Fruit fly (Drosophila melanogaster) whole organism, embryonic: ENCODE results near the gene CG6961.

Source experiments
- Antp ChIP-seq: fragments of 200-800 bp; sonication (Bioruptor generic); optimal IDR thresholded peaks from 3 replicates; lab custom pipeline; 2016; ENCODE audit warnings: missing biosample characterization, missing genetic modification characterization
- Atf3 ChIP-seq: fragments of 200-800 bp; sonication (Bioruptor generic); optimal IDR thresholded peaks from 3 replicates; lab custom pipeline; 2016; ENCODE audit warnings: missing biosample characterization, missing genetic modification characterization
- CG10366 ChIP-seq: fragments of 200-800 bp; sonication (Bioruptor generic); IDR thresholded peaks from 2 replicates; pipeline ENCODE4 v1.3.6; 2022; ENCODE audit warnings: missing biosample characterization, missing genetic modification characterization
- CG11247 ChIP-seq: fragments of 200-800 bp; sonication (Bioruptor generic); IDR thresholded peaks from 2 replicates; pipeline ENCODE4 v1.3.6; 2022; ENCODE audit warnings: missing biosample characterization, missing genetic modification characterization
- CG15479 ChIP-seq: fragments of 200-800 bp; sonication (Bioruptor generic); optimal IDR thresholded peaks from 3 replicates; lab custom pipeline; 2019; ENCODE audit warnings: missing biosample characterization, mild to moderate bottlenecking, missing genetic modification characterization, moderate library complexity
- CG15601 ChIP-seq: fragments of 200-800 bp; sonication (Bioruptor generic); optimal IDR thresholded peaks from 3 replicates; lab custom pipeline; 2019; ENCODE audit warnings: missing biosample characterization, mild to moderate bottlenecking, missing genetic modification characterization, moderate library complexity
- CG15696 ChIP-seq: fragments of 200-800 bp; sonication (Bioruptor generic); optimal IDR thresholded peaks from 2 replicates; lab custom pipeline; 2019; ENCODE audit warnings: missing biosample characterization, mild to moderate bottlenecking, missing genetic modification characterization, moderate library complexity
- CG1647 ChIP-seq: fragments of 200-800 bp; sonication (Bioruptor generic); optimal IDR thresholded peaks from 3 replicates; lab custom pipeline; 2016; ENCODE audit warnings: missing biosample characterization, missing genetic modification characterization
- CG2120 ChIP-seq: fragments of 200-800 bp; sonication (Bioruptor generic); optimal IDR thresholded peaks from 3 replicates; lab custom pipeline; 2016; ENCODE audit warnings: missing biosample characterization, missing genetic modification characterization
- CG2129 ChIP-seq: fragments of 200-800 bp; sonication (Bioruptor generic); IDR thresholded peaks from 2 replicates; pipeline ENCODE4 v1.3.6; 2022; ENCODE audit warnings: missing biosample characterization, missing genetic modification characterization; ENCODE audit not compliant: partially characterized antibody
- CG2889 ChIP-seq: fragments of 200-800 bp; sonication (Bioruptor generic); IDR thresholded peaks from 3 replicates; pipeline ENCODE4 v1.3.6; 2022; ENCODE audit warnings: missing biosample characterization, missing genetic modification characterization
- CG3281 ChIP-seq: fragments of 200-800 bp; sonication (Bioruptor generic); optimal IDR thresholded peaks from 3 replicates; lab custom pipeline; 2017; ENCODE audit warnings: missing biosample characterization, mild to moderate bottlenecking, missing genetic modification characterization
- CG3847 ChIP-seq: fragments of 200-800 bp; sonication (Bioruptor generic); IDR thresholded peaks from 2 replicates; pipeline ENCODE4 v1.3.6; 2022; ENCODE audit warnings: missing biosample characterization, missing genetic modification characterization
- CG4282 ChIP-seq: fragments of 200-800 bp; sonication (Bioruptor generic); optimal IDR thresholded peaks from 2 replicates; lab custom pipeline; 2016; ENCODE audit warnings: missing biosample characterization, missing genetic modification characterization
- CG4404 ChIP-seq: fragments of 200-800 bp; sonication (Bioruptor generic); IDR thresholded peaks from 2 replicates; pipeline ENCODE4 v1.3.6; 2022; ENCODE audit warnings: missing biosample characterization, missing genetic modification characterization
- CG4854 ChIP-seq: fragments of 200-800 bp; sonication (Bioruptor generic); optimal IDR thresholded peaks from 2 replicates; lab custom pipeline; 2016; ENCODE audit warnings: missing biosample characterization, missing genetic modification characterization, inconsistent platforms
- CG8089 ChIP-seq: fragments of 200-800 bp; sonication (Bioruptor generic); optimal IDR thresholded peaks from 3 replicates; lab custom pipeline; 2016; ENCODE audit warnings: missing biosample characterization, missing genetic modification characterization
- CG8765 ChIP-seq: fragments of 200-800 bp; sonication (Bioruptor generic); IDR thresholded peaks from 2 replicates; pipeline ENCODE4 v1.3.6; 2022; ENCODE audit warnings: missing biosample characterization, missing genetic modification characterization
- CG8944 ChIP-seq: fragments of 200-800 bp; sonication (Bioruptor generic); optimal IDR thresholded peaks from 3 replicates; lab custom pipeline; 2016; ENCODE audit warnings: missing biosample characterization, missing genetic modification characterization
- CG9797 ChIP-seq: fragments of 200-800 bp; sonication (Bioruptor generic); optimal IDR thresholded peaks from 3 replicates; lab custom pipeline; 2018; ENCODE audit warnings: missing biosample characterization, mild to moderate bottlenecking, missing genetic modification characterization
- Chrac-16 ChIP-seq: fragments of 200-800 bp; sonication (Bioruptor generic); optimal IDR thresholded peaks from 3 replicates; lab custom pipeline; 2016; ENCODE audit warnings: missing biosample characterization, missing genetic modification characterization
- CoRest ChIP-seq: fragments of 200-800 bp; sonication (Bioruptor generic); optimal IDR thresholded peaks from 3 replicates; lab custom pipeline; 2018; ENCODE audit warnings: missing biosample characterization, mild to moderate bottlenecking, missing genetic modification characterization, moderate library complexity
- Hmr ChIP-seq: fragments of 200-800 bp; sonication (Bioruptor generic); optimal IDR thresholded peaks from 3 replicates; lab custom pipeline; 2017; ENCODE audit warnings: mild to moderate bottlenecking, missing biosample characterization, missing genetic modification reagents, missing genetic modification characterization
- Hr78 ChIP-seq, 2 experiments: fragments of 200-800 bp in 1 of 2; fragments of >200 bp in 1 of 2; sonication (Bioruptor generic) in 1 of 2; optimal IDR thresholded peaks; 2 replicates each; lab custom pipeline; 2017 to 2019; ENCODE audit warnings: missing biosample characterization in 2 of 2, missing genetic modification characterization in 2 of 2, mild to moderate bottlenecking in 1 of 2, moderate library complexity in 1 of 2
- Hsf ChIP-seq: fragments of 200-800 bp; sonication (Bioruptor generic); optimal IDR thresholded peaks from 3 replicates; lab custom pipeline; 2016; ENCODE audit warnings: missing biosample characterization, missing genetic modification characterization
- Jarid2 ChIP-seq: fragments of 200-800 bp; sonication (Bioruptor generic); optimal IDR thresholded peaks from 3 replicates; lab custom pipeline; 2017; ENCODE audit warnings: mild to moderate bottlenecking, missing biosample characterization, missing genetic modification reagents, missing genetic modification characterization
- Mad ChIP-seq: fragments of 200-800 bp; sonication (Bioruptor generic); optimal IDR thresholded peaks from 2 replicates; lab custom pipeline; 2016; ENCODE audit warnings: missing biosample characterization, missing genetic modification characterization
- Nf-YA ChIP-seq: fragments of 200-800 bp; sonication (Bioruptor generic); IDR thresholded peaks from 2 replicates; pipeline ENCODE4 v1.3.6; 2022; ENCODE audit warnings: missing biosample characterization, missing genetic modification characterization
- PHDP ChIP-seq: fragments of 200-800 bp; sonication (Bioruptor generic); optimal IDR thresholded peaks from 3 replicates; lab custom pipeline; 2018; ENCODE audit warnings: missing biosample characterization, mild to moderate bottlenecking, missing genetic modification characterization, moderate library complexity
- Ravus ChIP-seq: fragments of 200-800 bp; sonication (Bioruptor generic); IDR thresholded peaks from 2 replicates; pipeline ENCODE4 v1.3.6; 2022; ENCODE audit warnings: missing biosample characterization, missing genetic modification characterization
- Sin3A ChIP-seq: fragments of >200 bp; optimal IDR thresholded peaks from 2 replicates; lab custom pipeline; 2018
- Xbp1 ChIP-seq: fragments of 200-800 bp; sonication (Bioruptor generic); optimal IDR thresholded peaks from 3 replicates; lab custom pipeline; 2016; ENCODE audit warnings: missing biosample characterization, mild to moderate bottlenecking, missing genetic modification characterization
- ara ChIP-seq: fragments of 200-800 bp; sonication (Bioruptor generic); IDR thresholded peaks from 2 replicates; pipeline ENCODE4 v1.3.6; 2022; ENCODE audit warnings: missing biosample characterization, missing genetic modification characterization
- crp ChIP-seq, 2 experiments: fragments of 200-800 bp; sonication (Bioruptor generic); optimal IDR thresholded peaks; 2 replicates in 1 of 2; 3 replicates in 1 of 2; lab custom pipeline; 2017; ENCODE audit warnings: missing biosample characterization in 2 of 2, missing genetic modification characterization in 2 of 2, mild to moderate bottlenecking in 1 of 2, moderate library complexity in 1 of 2
- disco-r ChIP-seq: fragments of 200-800 bp; sonication (Bioruptor generic); optimal IDR thresholded peaks from 2 replicates; lab custom pipeline; 2016; ENCODE audit warnings: missing biosample characterization, missing genetic modification characterization
- eyg ChIP-seq: fragments of 200-800 bp; sonication (Bioruptor generic); optimal IDR thresholded peaks from 3 replicates; lab custom pipeline; 2016; ENCODE audit warnings: missing biosample characterization, missing genetic modification characterization
- fd3F ChIP-seq: fragments of 200-800 bp; sonication (Bioruptor generic); optimal IDR thresholded peaks from 2 replicates; lab custom pipeline; 2018; ENCODE audit warnings: missing biosample characterization, mild to moderate bottlenecking, missing genetic modification characterization, moderate library complexity
- inv ChIP-seq: fragments of 200-800 bp; sonication (Bioruptor generic); IDR thresholded peaks from 2 replicates; pipeline ENCODE4 v1.3.6; 2022; ENCODE audit warnings: missing biosample characterization, missing genetic modification characterization; ENCODE audit not compliant: partially characterized antibody
- lab ChIP-seq: fragments of 200-800 bp; sonication (Bioruptor generic); optimal IDR thresholded peaks from 3 replicates; lab custom pipeline; 2017; ENCODE audit warnings: missing biosample characterization, missing genetic modification characterization, mild to moderate bottlenecking, moderate library complexity, missing genetic modification reagents
- nmo ChIP-seq: fragments of 200-800 bp; sonication (Bioruptor generic); optimal IDR thresholded peaks from 2 replicates; lab custom pipeline; 2018; ENCODE audit warnings: missing biosample characterization, mild to moderate bottlenecking, missing genetic modification characterization, moderate library complexity
- odd ChIP-seq: fragments of 200-800 bp; sonication (Bioruptor generic); optimal IDR thresholded peaks from 2 replicates; lab custom pipeline; 2017; ENCODE audit warnings: missing biosample characterization, mild to moderate bottlenecking, missing genetic modification characterization
- pfk ChIP-seq: fragments of 200-800 bp; sonication (Bioruptor generic); optimal IDR thresholded peaks from 2 replicates; lab custom pipeline; 2018; ENCODE audit warnings: missing biosample characterization, mild to moderate bottlenecking, missing genetic modification characterization, moderate library complexity
- pzg ChIP-seq: fragments of 200-800 bp; sonication (Bioruptor generic); optimal IDR thresholded peaks from 3 replicates; lab custom pipeline; 2018; ENCODE audit warnings: missing biosample characterization, mild to moderate bottlenecking, missing genetic modification characterization, moderate library complexity
- rib ChIP-seq: fragments of 200-800 bp; sonication (Bioruptor generic); IDR thresholded peaks from 2 replicates; pipeline ENCODE4 v1.3.6; 2022; ENCODE audit warnings: missing biosample characterization, missing genetic modification characterization
- slou ChIP-seq: fragments of 200-800 bp; sonication (Bioruptor generic); optimal IDR thresholded peaks from 3 replicates; lab custom pipeline; 2016; ENCODE audit warnings: missing biosample characterization, missing genetic modification characterization
- tio ChIP-seq: fragments of 200-800 bp; sonication (Bioruptor generic); optimal IDR thresholded peaks from 2 replicates; lab custom pipeline; 2017; ENCODE audit warnings: missing biosample characterization, missing genetic modification characterization, inconsistent platforms
- unc-4 ChIP-seq: fragments of 200-800 bp; sonication (Bioruptor generic); IDR thresholded peaks from 2 replicates; pipeline ENCODE4 v1.3.6; 2022; ENCODE audit warnings: missing biosample characterization, missing genetic modification characterization; ENCODE audit not compliant: partially characterized antibody
- usp ChIP-seq: fragments of >200 bp; optimal IDR thresholded peaks from 2 replicates; lab custom pipeline; 2017; ENCODE audit warnings: missing biosample characterization, missing genetic modification characterization

The CG6961 gene

dm6 chrX:18789353-18790210 is 1.6 kb upstream of the CG6961 start (continued):
- TF ChIP-seq pfk (GFP tag; lab: Kevin White, UChicago) (peak; percentile 80), nmo (GFP tag; lab: Kevin White, UChicago) (peak; percentile 78), CG2129 (GFP tag; lab: Robert Waterston, UW) (no peak), odd (GFP tag; lab: Kevin White, UChicago) (peak; percentile 53), CG2120 (peak; percentile 84), ara (0 out of 2 replicates have a peak, but pooled peaks have one; percentile 5), tio (GFP tag; lab: Kevin White, UChicago) (peak; percentile 80), CG1647 (GFP tag; lab: Kevin White, UChicago) (peak; percentile 17), CG8089 (GFP tag; lab: Kevin White, UChicago) (no peak), CG9797 (GFP tag; lab: Kevin White, UChicago) (no peak), lab (GFP tag; lab: Kevin White, UChicago) (peak; percentile 75), inv (GFP tag; lab: Robert Waterston, UW) (no peak), Antp (GFP tag; lab: Kevin White, UChicago) (peak; percentile 52), Ravus (GFP tag; lab: Robert Waterston, UW) (no peak), CG4404 (GFP tag; lab: Robert Waterston, UW) (peak; percentile 30; the same call in 1 of the 2 replicates), CG11247 (GFP tag; lab: Robert Waterston, UW) (0 out of 2 replicates have a peak, but pooled peaks have one; percentile 24), disco-r (GFP tag; lab: Kevin White, UChicago) (peak; percentile 40), CG2889 (GFP tag; lab: Robert Waterston, UW) (no peak), Atf3 (GFP tag; lab: Kevin White, UChicago) (peak; percentile 11), Nf-YA (GFP tag; lab: Robert Waterston, UW) (no peak), slou (GFP tag; lab: Kevin White, UChicago) (peak; percentile 27), CG8944 (peak; percentile 29), CG3847 (peak; percentile 27; the same call in 1 of the 2 replicates), rib (peak; percentile 78), CoRest (tag; lab: Kevin White, UChicago) (peak; percentile 72), CG15601 (tag; lab: Kevin White, UChicago) (peak; percentile 46), eyg (GFP tag; lab: Kevin White, UChicago) (no peak), Hmr (GFP tag; lab: Kevin White, UChicago) (peak; percentile 68), Sin3A (lab: Kevin White, UChicago) (no peak), Xbp1 (GFP tag; lab: Kevin White, UChicago) (peak; percentile 43), PHDP (tag; lab: Kevin White, UChicago) (peak; percentile 51), crp (GFP tag; optimal IDR thresholded peaks at IDR 0.05; lab: Kevin White, UChicago) (peak in 1 of 2 experiments; percentile 70), Hr78 (GFP tag; optimal IDR thresholded peaks at IDR 0.05; lab: Kevin White, UChicago) (peak in 1 of 2 experiments; percentile 79), CG4854 (peak; percentile 21), CG10366 (GFP tag; lab: Robert Waterston, UW) (no peak), CG15696 (tag; lab: Kevin White, UChicago) (peak; percentile 23), Jarid2 (GFP tag; lab: Kevin White, UChicago) (peak; percentile 14), CG15479 (GFP tag; lab: Kevin White, UChicago) (no peak), Hsf (peak; percentile 62), CG3281 (GFP tag; lab: Kevin White, UChicago) (peak; percentile 78), CG8765 (GFP tag; lab: Robert Waterston, UW) (no peak), CG4282 (no peak), fd3F (GFP tag; lab: Kevin White, UChicago) (peak; percentile 1), pzg (GFP tag; lab: Kevin White, UChicago) (no peak), unc-4 (GFP tag; lab: Robert Waterston, UW) (no peak), Mad (GFP tag; lab: Kevin White, UChicago) (peak; percentile 40), usp (no peak), Chrac-16 (GFP tag; lab: Kevin White, UChicago) (peak; percentile 32)
